Worm (Caenorhabditis elegans): Measurements from ENCODE around the gene K05F1.13.
"Not testable (repeated sequence)": the region's sequence is repeated elsewhere in the genome, so short reads cannot be mapped to it uniquely, and the experiment has no call there.

Gene K05F1.13

ce11 chrII:5751353-5751752 lies 37.6 kb upstream of the K05F1.13 start (continued):
- TF ChIP-seq lin-11 (tag; optimal IDR thresholded peaks at IDR 0.05) = no peak
- TF ChIP-seq lsy-2 (tag; optimal IDR thresholded peaks at IDR 0.05) = no peak
- no peak for TF ChIP-seq nhr-129 (tag; optimal IDR thresholded peaks at IDR 0.05)
- no peak for TF ChIP-seq R02D3.7 (tag; optimal IDR thresholded peaks at IDR 0.05)
- peak; percentile 10 for TF ChIP-seq crh-2 (tag; optimal IDR thresholded peaks at IDR 0.05)
- no peak for TF ChIP-seq dmd-4 (tag; optimal IDR thresholded peaks at IDR 0.05)

- TF ChIP-seq nhr-23 (tag; optimal IDR thresholded peaks at IDR 0.05) = no peak
- TF ChIP-seq nhr-237 (tag; optimal IDR thresholded peaks at IDR 0.05) = no peak
- TF ChIP-seq nhr-12 (tag; optimal IDR thresholded peaks at IDR 0.05) = no peak
- no peak for TF ChIP-seq elt-1 (tag; optimal IDR thresholded peaks at IDR 0.05)
- TF ChIP-seq mbf-1 (tag; optimal IDR thresholded peaks at IDR 0.05) = no peak
- no peak for TF ChIP-seq nhr-10 (tag; optimal IDR thresholded peaks at IDR 0.05)
- TF ChIP-seq mdl-1 (tag; optimal IDR thresholded peaks at IDR 0.05) = no peak
- TF ChIP-seq sem-4 (tag; optimal IDR thresholded peaks at IDR 0.05) = no peak
- no peak for TF ChIP-seq Y55F3AM.14 (GFP tag; optimal IDR thresholded peaks at IDR 0.05)
- TF ChIP-seq ZK546.5 (tag; optimal IDR thresholded peaks at IDR 0.05) = no peak
- TF ChIP-seq skn-1 (tag; optimal IDR thresholded peaks at IDR 0.05) = no peak
Measured at ce11 chrII:5754168-5754567, 34.7 kb upstream of the K05F1.13 start, which contains the start of gene F10C1.8. Gene F10C1.8 (plus strand): TSS chrII:5754468.

ce11 chrII:5757656-5758055 lies 31.3 kb upstream of the K05F1.13 start, which contains the start of the genes F10C1.3 and F10C1.23:
Gene F10C1.3 (minus strand): TSS chrII:5757756.
Gene F10C1.23 (plus strand): TSS chrII:5758040.
- TF ChIP-seq ztf-11 (tag; optimal IDR thresholded peaks at IDR 0.05); ama-1 (optimal IDR thresholded peaks at IDR 0.05); C34F6.9 (tag; optimal IDR thresholded peaks at IDR 0.05): not testable (repeated sequence)

ce11 chrII:5765318-5765717 lies 23.6 kb upstream of the K05F1.13 start, which contains the start of gene ifb-1:
Gene ifb-1 (plus strand): TSS chrII:5765618.
- no peak for TF ChIP-seq nhr-23 (tag; optimal IDR thresholded peaks at IDR 0.05)
- TF ChIP-seq elt-1 (tag; optimal IDR thresholded peaks at IDR 0.05) = no peak
- TF ChIP-seq ztf-11 (tag; optimal IDR thresholded peaks at IDR 0.05) = no peak
- no peak for TF ChIP-seq ceh-16 (tag; optimal IDR thresholded peaks at IDR 0.05)
- TF ChIP-seq nhr-12 (tag; optimal IDR thresholded peaks at IDR 0.05) = no peak
- TF ChIP-seq sma-3 (GFP tag; optimal IDR thresholded peaks at IDR 0.05) = no peak
- TF ChIP-seq mbf-1 (tag; optimal IDR thresholded peaks at IDR 0.05) = no peak
- TF ChIP-seq nhr-11 (tag; optimal IDR thresholded peaks at IDR 0.05) = no peak
- no peak for TF ChIP-seq Y55F3AM.14 (GFP tag; optimal IDR thresholded peaks at IDR 0.05)
- no peak for TF ChIP-seq sma-9 (GFP tag; optimal IDR thresholded peaks at IDR 0.05)
- TF ChIP-seq sma-9 (tag; optimal IDR thresholded peaks at IDR 0.05) = no peak
- no peak for TF ChIP-seq unc-39 (tag; optimal IDR thresholded peaks at IDR 0.05)
- TF ChIP-seq dmd-4 (tag; optimal IDR thresholded peaks at IDR 0.05) = no peak
- TF ChIP-seq R02D3.7 (tag; optimal IDR thresholded peaks at IDR 0.05) = no peak
- no peak for TF ChIP-seq elt-3 (tag; optimal IDR thresholded peaks at IDR 0.05)
- no peak for TF ChIP-seq alr-1 (tag; optimal IDR thresholded peaks at IDR 0.05)
- no peak for TF ChIP-seq nhr-25 (tag; optimal IDR thresholded peaks at IDR 0.05)
- no peak for TF ChIP-seq unc-62 (GFP tag; optimal IDR thresholded peaks at IDR 0.05)
- no peak for TF ChIP-seq nhr-21 (tag; optimal IDR thresholded peaks at IDR 0.05)
- no peak for TF ChIP-seq ztf-4 (tag; optimal IDR thresholded peaks at IDR 0.05)
- no peak for TF ChIP-seq egl-27 (tag; optimal IDR thresholded peaks at IDR 0.05)

- TF ChIP-seq ama-1 (optimal IDR thresholded peaks at IDR 0.05) (no peak), ceh-82 (tag; optimal IDR thresholded peaks at IDR 0.05) (no peak), alr-1 (tag; optimal IDR thresholded peaks at IDR 0.05) (no peak), lin-39 (tag; optimal IDR thresholded peaks at IDR 0.05) (no peak), elt-1 (tag; optimal IDR thresholded peaks at IDR 0.05) (peak; percentile 8), sma-9 (GFP tag; optimal IDR thresholded peaks at IDR 0.05) (peak; percentile 43), sma-9 (tag; optimal IDR thresholded peaks at IDR 0.05) (no peak), ceh-16 (tag; optimal IDR thresholded peaks at IDR 0.05) (peak; percentile 19), nhr-25 (tag; optimal IDR thresholded peaks at IDR 0.05) (peak; percentile 0)
Measured at ce11 chrII:5768274-5768820, 20.6 kb upstream of the K05F1.13 start.
